Worm (Caenorhabditis elegans) whole organism, mixed stage, embryonic: ENCODE results near the gene scd-1.

Source experiments
- ces-1 ChIP-seq: fragments of 150-350 bp; optimal IDR thresholded peaks from 2 replicates; lab custom pipeline; 2014; ENCODE audit warnings: missing biosample characterization, missing genetic modification reagents, missing genetic modification characterization
- elt-3 ChIP-seq: fragments of 150-350 bp; optimal IDR thresholded peaks from 2 replicates; lab custom pipeline; 2014; ENCODE audit warnings: missing biosample characterization, missing genetic modification characterization
- lin-32 ChIP-seq: fragments of 200-800 bp; sonication (Bioruptor generic); optimal IDR thresholded peaks from 2 replicates; lab custom pipeline; 2018; ENCODE audit warnings: mild to moderate bottlenecking, missing genetic modification characterization, missing compliant biosample characterization
- lsy-2 ChIP-seq: fragments of 150-350 bp; optimal IDR thresholded peaks from 2 replicates; lab custom pipeline; 2014; ENCODE audit warnings: missing biosample characterization, missing genetic modification characterization
- nhr-12 ChIP-seq: fragments of 150-350 bp; optimal IDR thresholded peaks from 2 replicates; lab custom pipeline; 2014; ENCODE audit warnings: missing biosample characterization, missing genetic modification characterization
- nhr-237 ChIP-seq: fragments of 150-350 bp; optimal IDR thresholded peaks from 2 replicates; lab custom pipeline; 2014; ENCODE audit warnings: missing biosample characterization, missing genetic modification characterization
- nhr-28 ChIP-seq: fragments of 150-350 bp; optimal IDR thresholded peaks from 2 replicates; lab custom pipeline; 2014; ENCODE audit warnings: missing biosample characterization, missing genetic modification characterization
- sptf-1 ChIP-seq: sonication (generic microtip); optimal IDR thresholded peaks from 2 replicates; lab custom pipeline; 2017; ENCODE audit warnings: mild to moderate bottlenecking, missing genetic modification characterization, moderate library complexity, missing compliant biosample characterization
- unc-39 ChIP-seq: fragments of 150-350 bp; optimal IDR thresholded peaks from 2 replicates; lab custom pipeline; 2014; ENCODE audit warnings: missing biosample characterization, missing genetic modification characterization
- unc-62 ChIP-seq: fragments of 150-350 bp; optimal IDR thresholded peaks from 2 replicates; lab custom pipeline; 2014; ENCODE audit warnings: missing biosample characterization, missing genetic modification reagents, missing genetic modification characterization
- ztf-11 ChIP-seq: fragments of 150-350 bp; optimal IDR thresholded peaks from 2 replicates; lab custom pipeline; 2014; ENCODE audit warnings: missing biosample characterization, missing genetic modification characterization

DNA sequence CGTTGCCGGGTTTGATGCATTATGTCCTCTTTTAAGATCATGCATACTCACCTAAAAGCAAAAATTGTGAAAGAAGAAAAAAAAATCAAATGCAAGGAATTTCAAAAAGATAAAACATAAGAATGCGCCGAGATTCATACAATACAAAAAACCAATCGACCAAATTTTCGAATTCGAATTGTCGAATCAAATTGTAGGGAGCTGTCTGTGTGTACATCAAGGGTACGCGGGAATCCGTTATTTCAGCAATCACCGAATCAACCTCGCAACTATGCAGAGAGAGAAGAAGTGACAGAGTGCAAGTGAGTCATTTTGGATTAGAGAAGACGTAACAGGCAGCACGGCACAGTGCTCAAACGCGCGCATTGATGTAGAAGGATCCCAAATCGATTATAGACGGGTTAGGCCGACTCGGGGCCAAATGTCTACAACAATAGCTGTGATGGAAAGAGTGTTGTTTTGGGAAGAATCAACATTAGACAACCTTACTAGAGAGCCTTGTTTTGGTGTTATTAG is 22.2 kb downstream of the scd-1 start, which contains the start of gene sdz-19:
- TF ChIP-seq elt-3 (tag; lab: Kevin White, UChicago), result no peak
- TF ChIP-seq nhr-237, result no peak
- no peak for TF ChIP-seq unc-39 (tag; lab: Kevin White, UChicago)
- TF ChIP-seq nhr-28 (tag; lab: Kevin White, UChicago), result no peak
- TF ChIP-seq unc-62 (GFP tag; lab: Kevin White, UChicago), result no peak
- no peak for TF ChIP-seq lin-32 (GFP tag; lab: Kevin White, UChicago)
- no peak for TF ChIP-seq lsy-2 (tag; lab: Kevin White, UChicago)
- no peak for TF ChIP-seq nhr-12 (tag; lab: Kevin White, UChicago)
- no peak for TF ChIP-seq ces-1 (GFP tag; lab: Kevin White, UChicago)
- no peak for TF ChIP-seq sptf-1 (tag; lab: Kevin White, UChicago)
- TF ChIP-seq ztf-11 (tag; lab: Kevin White, UChicago), result no peak
